Fruit fly (Drosophila melanogaster) whole organism, prepupa: Measurements from ENCODE around the gene naz.
A peak's percentile ranks its signal among the peaks of the same experiment; 100 is the strongest.

Experiments
- CG10669 ChIP-seq: fragments of 200-800 bp; sonication (Bioruptor generic); optimal IDR thresholded peaks from 3 replicates; lab custom pipeline; 2018; ENCODE audit warnings: missing biosample characterization, mild to moderate bottlenecking, missing genetic modification characterization, moderate library complexity
- CG11294 ChIP-seq: fragments of 200-800 bp; sonication (Bioruptor generic); IDR thresholded peaks from 2 replicates; pipeline ENCODE4 v1.3.6; 2022; ENCODE audit warnings: missing biosample characterization, missing genetic modification characterization
- CG11762 ChIP-seq: fragments of 200-800 bp; sonication (Bioruptor generic); optimal IDR thresholded peaks from 3 replicates; lab custom pipeline; 2016; ENCODE audit warnings: missing biosample characterization, missing genetic modification characterization; ENCODE audit not compliant: insufficient read depth
- CG11902 ChIP-seq: fragments of 200-800 bp; sonication (Bioruptor generic); optimal IDR thresholded peaks from 3 replicates; lab custom pipeline; 2016; ENCODE audit warnings: missing biosample characterization, missing genetic modification characterization
- CG15336 ChIP-seq: fragments of 200-800 bp; sonication (Bioruptor generic); IDR thresholded peaks from 2 replicates; pipeline ENCODE4 v1.3.6; 2022; ENCODE audit warnings: missing biosample characterization, missing genetic modification characterization
- CG1621 ChIP-seq: fragments of 200-800 bp; sonication (Bioruptor generic); optimal IDR thresholded peaks from 3 replicates; lab custom pipeline; 2018; ENCODE audit warnings: missing biosample characterization, mild to moderate bottlenecking, missing genetic modification characterization
- CG16779 ChIP-seq: fragments of 200-800 bp; sonication (Bioruptor generic); optimal IDR thresholded peaks from 3 replicates; lab custom pipeline; 2017; ENCODE audit warnings: missing biosample characterization, mild to moderate bottlenecking, missing genetic modification characterization
- CG31627 ChIP-seq: fragments of 200-800 bp; sonication (Bioruptor generic); optimal IDR thresholded peaks from 3 replicates; lab custom pipeline; 2016; ENCODE audit warnings: missing biosample characterization, missing genetic modification characterization
- CG34406 ChIP-seq: fragments of 200-800 bp; sonication (Bioruptor generic); optimal IDR thresholded peaks from 3 replicates; lab custom pipeline; 2016; ENCODE audit warnings: missing biosample characterization, missing genetic modification characterization
- CG3919 ChIP-seq: fragments of 200-800 bp; sonication (Bioruptor generic); optimal IDR thresholded peaks from 3 replicates; lab custom pipeline; 2016; ENCODE audit warnings: missing biosample characterization, missing genetic modification characterization
- CG6163 ChIP-seq: fragments of 200-800 bp; sonication (Bioruptor generic); IDR thresholded peaks from 3 replicates; pipeline ENCODE4 v1.3.6; 2022; ENCODE audit warnings: missing biosample characterization, missing genetic modification characterization
- CG6792 ChIP-seq: fragments of 200-800 bp; sonication (Bioruptor generic); optimal IDR thresholded peaks from 3 replicates; lab custom pipeline; 2016; ENCODE audit warnings: missing biosample characterization, missing genetic modification characterization
- CG6808 ChIP-seq: fragments of 200-800 bp; sonication (Bioruptor generic); optimal IDR thresholded peaks from 3 replicates; lab custom pipeline; 2017; ENCODE audit warnings: missing biosample characterization, missing genetic modification characterization, mild to moderate bottlenecking, moderate library complexity, missing genetic modification reagents
- CG6854 ChIP-seq: fragments of 200-800 bp; sonication (Bioruptor generic); optimal IDR thresholded peaks from 2 replicates; lab custom pipeline; 2017; ENCODE audit warnings: missing biosample characterization, mild to moderate bottlenecking, missing genetic modification characterization
- CG8119 ChIP-seq: fragments of 200-800 bp; sonication (Bioruptor generic); IDR thresholded peaks from 3 replicates; pipeline ENCODE4 v1.3.6; 2022; ENCODE audit warnings: missing biosample characterization, missing genetic modification characterization
- CG8632 ChIP-seq: fragments of 200-800 bp; sonication (Bioruptor generic); optimal IDR thresholded peaks from 3 replicates; lab custom pipeline; 2016; ENCODE audit warnings: missing biosample characterization, missing genetic modification characterization
- Eip75B ChIP-seq: fragments of 200-800 bp; sonication (Bioruptor generic); optimal IDR thresholded peaks from 3 replicates; lab custom pipeline; 2016; ENCODE audit warnings: missing biosample characterization, missing genetic modification characterization
- Eip78C ChIP-seq: fragments of 200-800 bp; sonication (Bioruptor generic); peaks from one replicate; lab custom pipeline; 2016; ENCODE audit warnings: missing biosample characterization, missing genetic modification characterization
- Eip93F ChIP-seq: fragments of 200-800 bp; sonication (Bioruptor generic); optimal IDR thresholded peaks from 2 replicates; lab custom pipeline; 2016; ENCODE audit warnings: missing biosample characterization, mild to moderate bottlenecking, missing genetic modification characterization
- Ets21C ChIP-seq: fragments of 200-800 bp; sonication (Bioruptor generic); optimal IDR thresholded peaks from 3 replicates; lab custom pipeline; 2016; ENCODE audit warnings: missing biosample characterization, missing genetic modification characterization
- Ets96B ChIP-seq: fragments of 200-800 bp; optimal IDR thresholded peaks from 2 replicates; lab custom pipeline; 2019; ENCODE audit warnings: missing biosample characterization, mild to moderate bottlenecking, missing genetic modification characterization, moderate library complexity
- Gug ChIP-seq: fragments of 200-800 bp; sonication (Bioruptor generic); IDR thresholded peaks from 2 replicates; pipeline ENCODE4 v1.3.6; 2022; ENCODE audit warnings: missing biosample characterization, missing genetic modification characterization
- Lpt ChIP-seq: fragments of 200-800 bp; sonication (Bioruptor generic); optimal IDR thresholded peaks from 3 replicates; lab custom pipeline; 2016; ENCODE audit warnings: missing biosample characterization, missing genetic modification characterization
- Met ChIP-seq: fragments of 200-800 bp; sonication (Bioruptor generic); optimal IDR thresholded peaks from 3 replicates; lab custom pipeline; 2016; ENCODE audit warnings: missing biosample characterization, missing genetic modification characterization
- OdsH ChIP-seq: fragments of 200-800 bp; sonication (Bioruptor generic); optimal IDR thresholded peaks from 3 replicates; lab custom pipeline; 2016; ENCODE audit warnings: missing biosample characterization, missing genetic modification characterization
- Smox ChIP-seq: fragments of 200-800 bp; sonication (Bioruptor generic); optimal IDR thresholded peaks from 3 replicates; lab custom pipeline; 2016; ENCODE audit warnings: missing biosample characterization, missing genetic modification characterization
- Sox102F ChIP-seq: fragments of 200-800 bp; sonication (Bioruptor generic); optimal IDR thresholded peaks from 2 replicates; lab custom pipeline; 2016; ENCODE audit warnings: missing biosample characterization, mild to moderate bottlenecking, missing genetic modification characterization
- Sox14 ChIP-seq: fragments of 200-800 bp; sonication (Bioruptor generic); optimal IDR thresholded peaks from 3 replicates; lab custom pipeline; 2016; ENCODE audit warnings: missing biosample characterization, missing genetic modification characterization
- achi ChIP-seq: fragments of 200-800 bp; sonication (Bioruptor generic); optimal IDR thresholded peaks from 3 replicates; lab custom pipeline; 2016; ENCODE audit warnings: missing biosample characterization, missing genetic modification characterization
- acj6 ChIP-seq: fragments of 200-800 bp; sonication (Bioruptor generic); optimal IDR thresholded peaks from 3 replicates; lab custom pipeline; 2016; ENCODE audit warnings: missing biosample characterization, missing genetic modification characterization
- cyc ChIP-seq: fragments of 200-800 bp; sonication (Bioruptor generic); optimal IDR thresholded peaks from 3 replicates; lab custom pipeline; 2016; ENCODE audit warnings: missing biosample characterization, missing genetic modification characterization
- dac ChIP-seq: fragments of 200-800 bp; sonication (Bioruptor generic); optimal IDR thresholded peaks from 2 replicates; lab custom pipeline; 2017; ENCODE audit warnings: missing biosample characterization, mild to moderate bottlenecking, missing genetic modification characterization
- dsx ChIP-seq: fragments of 200-800 bp; optimal IDR thresholded peaks from 3 replicates; lab custom pipeline; 2019; ENCODE audit warnings: missing biosample characterization, mild to moderate bottlenecking, missing genetic modification characterization, moderate library complexity; ENCODE audit not compliant: poor library complexity, severe bottlenecking
- eg ChIP-seq: fragments of 200-800 bp; sonication (Bioruptor generic); IDR thresholded peaks from 3 replicates; pipeline ENCODE4 v1.3.6; 2022; ENCODE audit warnings: missing biosample characterization, missing genetic modification characterization
- esn ChIP-seq: fragments of 200-800 bp; sonication (Bioruptor generic); optimal IDR thresholded peaks from 2 replicates; lab custom pipeline; 2016; ENCODE audit warnings: missing biosample characterization, mild to moderate bottlenecking, missing genetic modification characterization, moderate library complexity
- fd85E ChIP-seq: fragments of 200-800 bp; sonication (Bioruptor generic); optimal IDR thresholded peaks from 3 replicates; lab custom pipeline; 2016; ENCODE audit warnings: missing biosample characterization, missing genetic modification characterization
- lz ChIP-seq: fragments of 200-800 bp; sonication (Bioruptor generic); optimal IDR thresholded peaks from 3 replicates; lab custom pipeline; 2016; ENCODE audit warnings: missing biosample characterization, missing genetic modification characterization
- net ChIP-seq: fragments of 200-800 bp; sonication (Bioruptor generic); optimal IDR thresholded peaks from 3 replicates; lab custom pipeline; 2016; ENCODE audit warnings: missing biosample characterization, missing genetic modification characterization
- salr ChIP-seq, 2 experiments: fragments of 200-800 bp; sonication (Bioruptor generic); optimal IDR thresholded peaks; 3 replicates each; lab custom pipeline; 2016 to 2018; ENCODE audit warnings: missing biosample characterization in 2 of 2, missing genetic modification characterization in 2 of 2, mild to moderate bottlenecking in 1 of 2
- spab ChIP-seq: fragments of 200-800 bp; sonication (Bioruptor generic); optimal IDR thresholded peaks from 2 replicates; lab custom pipeline; 2017; ENCODE audit warnings: missing biosample characterization, mild to moderate bottlenecking, missing genetic modification characterization, missing genetic modification reagents
- ss ChIP-seq, 2 experiments: fragments of 200-800 bp; sonication (Bioruptor generic); optimal IDR thresholded peaks; 2 replicates in 1 of 2; 3 replicates in 1 of 2; lab custom pipeline; 2017 to 2018; ENCODE audit warnings: mild to moderate bottlenecking in 2 of 2, missing biosample characterization in 2 of 2, missing genetic modification characterization in 2 of 2, moderate library complexity in 1 of 2
- svp ChIP-seq: fragments of 200-800 bp; sonication (Bioruptor generic); peaks from one replicate; lab custom pipeline; 2016; ENCODE audit warnings: missing biosample characterization, missing genetic modification characterization
- topi ChIP-seq: fragments of 200-800 bp; sonication (Bioruptor generic); optimal IDR thresholded peaks from 3 replicates; lab custom pipeline; 2016; ENCODE audit warnings: missing biosample characterization, missing genetic modification characterization
- vri ChIP-seq: fragments of 200-800 bp; sonication (Bioruptor generic); optimal IDR thresholded peaks from 3 replicates; lab custom pipeline; 2016; ENCODE audit warnings: missing biosample characterization, mild to moderate bottlenecking, missing genetic modification characterization

The naz gene

dm6 chr3R:18279494-18279893, 49.2 kb downstream of the naz start, which contains the start of gene CG7142:
Gene CG7142 (minus strand): TSS chr3R:18279522.
- TF ChIP-seq svp, result peak; percentile 94
- TF ChIP-seq Lpt (GFP tag; lab: Kevin White, UChicago), result no peak
- peak; percentile 36 for TF ChIP-seq esn
- peak; percentile 24 for TF ChIP-seq Eip93F
- peak; percentile 25 for TF ChIP-seq CG31627 (GFP tag; lab: Kevin White, UChicago)
- no peak for TF ChIP-seq cyc (GFP tag; lab: Kevin White, UChicago)
- no peak for TF ChIP-seq Sox102F (GFP tag; lab: Kevin White, UChicago)
- TF ChIP-seq vri (GFP tag; lab: Kevin White, UChicago), result peak; percentile 72

- TF ChIP-seq Sox102F (GFP tag; lab: Kevin White, UChicago) (no peak), vri (GFP tag; lab: Kevin White, UChicago) (peak; percentile 67)
These were observed 51.3 kb downstream of the naz start for dm6 chr3R:18277406-18277805.

DNA sequence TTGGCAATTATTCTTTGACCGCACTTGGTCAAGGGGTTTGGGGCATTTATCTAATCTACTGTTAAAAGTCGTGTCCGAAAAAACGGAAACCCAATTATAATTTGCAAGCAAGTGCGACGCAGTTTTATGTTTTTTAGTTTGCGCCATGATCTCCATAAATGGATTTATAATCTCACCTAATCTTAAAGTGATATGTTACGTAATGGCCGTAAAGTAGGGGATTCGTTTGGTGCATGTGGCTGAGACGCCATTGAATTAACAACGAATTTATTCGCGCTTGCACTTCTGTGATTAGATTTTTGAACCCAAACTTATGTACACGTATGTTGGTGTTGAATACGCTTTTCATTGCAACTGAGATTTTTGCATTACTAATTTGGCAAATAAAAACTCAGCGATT, 52.1 kb downstream of the naz start:
- TF ChIP-seq Eip93F (no peak), vri (GFP tag; lab: Kevin White, UChicago) (peak; percentile 26), svp (peak; percentile 19)

DNA sequence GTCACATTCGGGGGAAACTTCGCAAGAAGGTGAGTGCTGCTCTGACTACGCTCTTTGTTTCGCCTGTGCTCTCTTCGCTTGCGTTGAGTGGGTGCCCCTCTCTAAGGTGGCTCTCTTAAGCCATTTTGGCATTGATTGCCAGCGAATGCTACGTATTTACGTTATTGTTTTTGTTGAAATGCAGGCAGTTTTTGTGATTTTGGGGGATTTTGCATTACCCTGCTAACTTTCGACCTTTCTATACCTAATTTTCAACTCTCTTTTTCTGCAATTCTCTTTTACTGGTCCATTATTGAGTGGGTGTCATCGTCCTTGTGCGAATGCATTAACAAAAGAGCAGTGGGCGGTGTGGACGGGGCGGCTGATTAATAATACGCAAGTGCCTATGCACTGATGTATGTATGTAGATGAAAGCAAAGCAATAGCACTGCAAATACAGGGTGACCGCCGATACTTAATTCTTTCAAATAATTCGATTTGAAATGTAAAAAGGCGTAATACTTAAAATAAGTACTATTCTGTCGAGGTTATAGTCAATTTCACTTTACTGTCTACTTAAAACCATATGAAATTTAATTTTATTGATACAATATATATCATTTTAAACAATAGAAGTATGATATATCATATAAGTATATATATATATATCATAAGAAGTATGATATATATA, 53.5 kb downstream of the naz start:
- TF ChIP-seq CG8119 (peak; percentile 70; the same call in 2 of the 3 replicates), Eip75B (GFP tag; lab: Kevin White, UChicago) (no peak), OdsH (no peak), CG11762 (GFP tag; lab: Kevin White, UChicago) (no peak), esn (peak; percentile 20), ss (GFP tag; optimal IDR thresholded peaks at IDR 0.05; lab: Kevin White, UChicago) (peak in 1 of 2 experiments; percentile 27), topi (GFP tag; lab: Kevin White, UChicago) (no peak), CG15336 (GFP tag; lab: Robert Waterston, UW) (peak; percentile 75), achi (GFP tag; lab: Kevin White, UChicago) (no peak), Met (GFP tag; lab: Kevin White, UChicago) (no peak), CG6163 (GFP tag; lab: Robert Waterston, UW) (peak; percentile 48), CG31627 (GFP tag; lab: Kevin White, UChicago) (no peak), spab (GFP tag; lab: Kevin White, UChicago) (no peak), CG11294 (no peak), fd85E (GFP tag; lab: Kevin White, UChicago) (no peak), Ets21C (GFP tag; lab: Kevin White, UChicago) (no peak), CG6808 (GFP tag; lab: Kevin White, UChicago) (no peak), lz (GFP tag; lab: Kevin White, UChicago) (peak; percentile 2), acj6 (GFP tag; lab: Kevin White, UChicago) (peak; percentile 18), salr (GFP tag; optimal IDR thresholded peaks at IDR 0.05; lab: Kevin White, UChicago) (no peak), CG10669 (GFP tag; lab: Kevin White, UChicago) (no peak), dac (GFP tag; lab: Kevin White, UChicago) (no peak), eg (peak; percentile 69; the same call in 2 of the 3 replicates), CG8632 (GFP tag; lab: Kevin White, UChicago) (peak; percentile 11), CG3919 (GFP tag; lab: Kevin White, UChicago) (no peak), CG6854 (peak; percentile 15), CG11902 (no peak), CG6792 (GFP tag; lab: Kevin White, UChicago) (peak; percentile 1), Sox14 (GFP tag; lab: Kevin White, UChicago) (peak; percentile 33), CG34406 (GFP tag; lab: Kevin White, UChicago) (peak; percentile 63), dsx (GFP tag; lab: Kevin White, UChicago) (no peak), CG16779 (tag; lab: Kevin White, UChicago) (peak; percentile 35), Eip93F (no peak), CG1621 (no peak), Gug (peak; percentile 30; the same call in 1 of the 2 replicates), net (GFP tag; lab: Kevin White, UChicago) (peak; percentile 37), vri (GFP tag; lab: Kevin White, UChicago) (peak; percentile 8), Eip78C (GFP tag; lab: Kevin White, UChicago) (peak; percentile 36), Smox (GFP tag; lab: Kevin White, UChicago) (no peak), Ets96B (tag; lab: Kevin White, UChicago) (peak; percentile 26)
